Worm (Caenorhabditis elegans) whole organism, L3 larva: Measurements from ENCODE around the gene tbx-35.

ENCODE experiments used
- aly-2 ChIP-seq: fragments of 150-350 bp; optimal IDR thresholded peaks from 2 replicates; lab custom pipeline; 2014; ENCODE audit warnings: missing biosample characterization, missing genetic modification characterization
- nhr-25 ChIP-seq: sonication (generic microtip); optimal IDR thresholded peaks from 2 replicates; lab custom pipeline; 2017; ENCODE audit warnings: missing biosample characterization, missing genetic modification characterization
- nhr-77 ChIP-seq: fragments of 150-350 bp; optimal IDR thresholded peaks from 2 replicates; lab custom pipeline; 2014; ENCODE audit warnings: missing biosample characterization, missing genetic modification characterization

DNA sequence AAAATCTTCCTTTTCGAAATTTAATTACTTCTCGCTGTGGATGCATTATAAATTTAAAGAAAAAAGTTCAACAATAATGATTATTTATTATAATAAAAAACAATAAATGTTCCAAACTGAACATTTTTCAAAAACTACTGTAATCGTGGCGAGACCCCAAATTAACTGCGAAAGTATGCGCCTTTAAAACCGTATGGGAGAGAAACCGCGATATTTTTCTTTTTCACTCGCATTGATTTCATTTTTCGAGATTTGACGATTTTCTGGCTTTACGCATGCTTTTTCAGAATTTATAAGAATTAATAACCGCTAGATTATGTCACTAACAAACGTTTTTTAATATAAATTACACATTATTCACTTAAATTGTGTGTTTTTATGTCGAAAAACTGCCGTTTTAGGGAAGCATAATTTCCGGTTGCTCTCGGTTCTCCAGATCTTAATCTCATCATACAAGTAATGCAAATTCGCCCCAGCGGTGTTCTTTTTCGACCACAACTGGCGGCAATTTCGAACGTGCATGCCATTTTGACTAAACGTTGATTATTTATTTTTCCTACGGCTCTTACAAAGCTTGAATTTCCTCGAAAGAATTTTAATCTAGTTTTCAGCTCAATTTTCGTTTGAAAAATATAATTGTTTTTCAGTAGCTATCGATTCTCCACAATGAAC is 24.1 kb downstream of the tbx-35 start, which contains the start of gene F12A10.8:
- TF ChIP-seq nhr-25 (tag; lab: Kevin White, UChicago), result no peak
- no peak for TF ChIP-seq nhr-77 (tag; lab: Kevin White, UChicago)
- TF ChIP-seq aly-2, result no peak
